Worm (Caenorhabditis elegans) whole organism, L1 larva: ENCODE measurements around the gene Y41D4B.14.
A peak's percentile ranks its signal among the peaks of the same experiment; 100 is the strongest.

Experiments
- C04F5.9 ChIP-seq: sonication (generic microtip); optimal IDR thresholded peaks from 2 replicates; lab custom pipeline; 2016; ENCODE audit warnings: missing genetic modification characterization, missing compliant biosample characterization
- C34B4.2 ChIP-seq: sonication (generic microtip); optimal IDR thresholded peaks from 2 replicates; lab custom pipeline; 2017; ENCODE audit warnings: mild to moderate bottlenecking, missing genetic modification characterization, missing compliant biosample characterization
- aha-1 ChIP-seq: fragments of 150-350 bp; optimal IDR thresholded peaks from 2 replicates; lab custom pipeline; 2014; ENCODE audit warnings: missing biosample characterization, missing genetic modification characterization
- aly-2 ChIP-seq: fragments of 150-350 bp; optimal IDR thresholded peaks from 2 replicates; lab custom pipeline; 2014; ENCODE audit warnings: missing biosample characterization, missing genetic modification characterization
- ama-1 ChIP-seq: fragments of 150-350 bp; optimal IDR thresholded peaks from 2 replicates; lab custom pipeline; 2014
- blmp-1 ChIP-seq: fragments of 150-350 bp; optimal IDR thresholded peaks from 2 replicates; lab custom pipeline; 2014; ENCODE audit warnings: missing biosample characterization, missing genetic modification characterization
- ceh-82 ChIP-seq, 3 experiments: fragments of 150-350 bp in 1 of 3; sonication (generic microtip) in 2 of 3; optimal IDR thresholded peaks; 2 replicates each; lab custom pipeline; 2014 to 2017; ENCODE audit warnings: missing biosample characterization in 3 of 3, missing genetic modification characterization in 3 of 3
- ceh-88 ChIP-seq: fragments of 200-800 bp; sonication (Bioruptor generic); IDR thresholded peaks from 2 replicates; pipeline ENCODE4 v1.3.6; 2022; ENCODE audit warnings: missing genetic modification characterization, missing compliant biosample characterization
- efl-1 ChIP-seq, 4 experiments: fragments of 150-350 bp; optimal IDR thresholded peaks in 3 of 4; peaks in 1 of 4; 1 replicate in 1 of 4; 2 replicates in 3 of 4; lab custom pipeline; 2014; ENCODE audit warnings: missing biosample characterization in 2 of 4, missing genetic modification characterization in 2 of 4, missing genetic modification reagents in 2 of 4
- egl-27 ChIP-seq, 2 experiments: fragments of 150-350 bp in 1 of 2; sonication (generic microtip); optimal IDR thresholded peaks; 3 replicates each; lab custom pipeline; 2017 to 2018; ENCODE audit warnings: missing biosample characterization in 2 of 2, missing genetic modification characterization in 2 of 2, missing genetic modification reagents in 2 of 2
- elt-2 ChIP-seq: sonication (generic microtip); optimal IDR thresholded peaks from 2 replicates; lab custom pipeline; 2016; ENCODE audit warnings: missing genetic modification characterization, mild to moderate bottlenecking, inconsistent platforms, missing compliant biosample characterization, missing genetic modification reagents
- elt-3 ChIP-seq, 6 experiments: fragments of 150-350 bp in 1 of 6; sonication (generic microtip); optimal IDR thresholded peaks; 2 replicates each; lab custom pipeline; 2017 to 2018; ENCODE audit warnings: missing biosample characterization in 6 of 6, missing genetic modification characterization in 6 of 6, inconsistent platforms in 1 of 6
- fkh-10 ChIP-seq: sonication (generic microtip); optimal IDR thresholded peaks from 2 replicates; lab custom pipeline; 2017; ENCODE audit warnings: missing biosample characterization, missing genetic modification reagents, missing genetic modification characterization
- fos-1 ChIP-seq: fragments of 150-350 bp; optimal IDR thresholded peaks from 2 replicates; lab custom pipeline; 2014; ENCODE audit warnings: missing biosample characterization, missing genetic modification characterization
- hpl-2 ChIP-seq: fragments of 150-350 bp; optimal IDR thresholded peaks from 2 replicates; lab custom pipeline; 2014; ENCODE audit warnings: missing biosample characterization, missing genetic modification reagents, missing genetic modification characterization
- isw-1 ChIP-seq: fragments of 200-800 bp; sonication (Bioruptor generic); IDR thresholded peaks from 2 replicates; pipeline ENCODE4 v1.3.6; 2022; ENCODE audit warnings: missing genetic modification characterization, missing compliant biosample characterization
- lin-13 ChIP-seq: fragments of 150-350 bp; optimal IDR thresholded peaks from 2 replicates; lab custom pipeline; 2014; ENCODE audit warnings: missing biosample characterization, missing genetic modification reagents, missing genetic modification characterization
- lin-35 ChIP-seq, 2 experiments: fragments of 150-350 bp; optimal IDR thresholded peaks; 2 replicates each; lab custom pipeline; 2014; ENCODE audit warnings: missing biosample characterization in 2 of 2, missing genetic modification characterization in 2 of 2, missing genetic modification reagents in 2 of 2
- lin-39 ChIP-seq: fragments of 150-350 bp; optimal IDR thresholded peaks from 2 replicates; lab custom pipeline; 2014; ENCODE audit warnings: missing biosample characterization, missing genetic modification reagents, missing genetic modification characterization
- lsy-2 ChIP-seq, 2 experiments: fragments of 150-350 bp; optimal IDR thresholded peaks; 2 replicates each; lab custom pipeline; 2014; ENCODE audit warnings: missing biosample characterization in 2 of 2, missing genetic modification characterization in 2 of 2
- mef-2 ChIP-seq: fragments of 150-350 bp; optimal IDR thresholded peaks from 2 replicates; lab custom pipeline; 2014; ENCODE audit warnings: missing biosample characterization, missing genetic modification characterization
- mep-1 ChIP-seq: fragments of 150-350 bp; optimal IDR thresholded peaks from 2 replicates; lab custom pipeline; 2014; ENCODE audit warnings: missing biosample characterization, missing genetic modification characterization
- nhr-12 ChIP-seq: sonication (generic microtip); optimal IDR thresholded peaks from 2 replicates; lab custom pipeline; 2017; ENCODE audit warnings: missing biosample characterization, missing genetic modification characterization
- nhr-28 ChIP-seq: fragments of 150-350 bp; optimal IDR thresholded peaks from 2 replicates; lab custom pipeline; 2014; ENCODE audit warnings: missing biosample characterization, missing genetic modification characterization
- nhr-47 ChIP-seq: sonication (generic microtip); optimal IDR thresholded peaks from 2 replicates; lab custom pipeline; 2016; ENCODE audit warnings: mild to moderate bottlenecking, missing genetic modification characterization, moderate library complexity, missing compliant biosample characterization
- nhr-76 ChIP-seq: sonication (generic microtip); optimal IDR thresholded peaks from 2 replicates; lab custom pipeline; 2017; ENCODE audit warnings: missing biosample characterization, missing genetic modification characterization
- nhr-77 ChIP-seq: fragments of 150-350 bp; optimal IDR thresholded peaks from 2 replicates; lab custom pipeline; 2014; ENCODE audit warnings: missing biosample characterization, missing genetic modification characterization
- nhr-85 ChIP-seq: sonication (generic microtip); peaks from one replicate; lab custom pipeline; 2016; ENCODE audit warnings: missing genetic modification characterization, inconsistent platforms, missing compliant biosample characterization
- nhr-90 ChIP-seq: sonication (generic microtip); optimal IDR thresholded peaks from 2 replicates; lab custom pipeline; 2016; ENCODE audit warnings: mild to moderate bottlenecking, missing genetic modification characterization, missing compliant biosample characterization; ENCODE audit not compliant: poor library complexity
- snpc-4 ChIP-seq: fragments of 150-350 bp; optimal IDR thresholded peaks from 2 replicates; lab custom pipeline; 2014; ENCODE audit warnings: missing biosample characterization, missing genetic modification characterization
- sup-37 ChIP-seq: fragments of 200-800 bp; sonication (Bioruptor generic); optimal IDR thresholded peaks from 2 replicates; lab custom pipeline; 2018; ENCODE audit warnings: mild to moderate bottlenecking, missing genetic modification characterization, missing compliant biosample characterization
- swsn-7 ChIP-seq: sonication (generic microtip); optimal IDR thresholded peaks from 2 replicates; lab custom pipeline; 2016; ENCODE audit warnings: missing genetic modification characterization, missing compliant biosample characterization
- tbx-2 ChIP-seq: sonication (generic microtip); optimal IDR thresholded peaks from 2 replicates; lab custom pipeline; 2016; ENCODE audit warnings: missing genetic modification characterization, missing compliant biosample characterization
- tlp-1 ChIP-seq: fragments of 150-350 bp; optimal IDR thresholded peaks from 2 replicates; lab custom pipeline; 2014; ENCODE audit warnings: missing biosample characterization, missing genetic modification characterization
- unc-130 ChIP-seq: fragments of 150-350 bp; optimal IDR thresholded peaks from 2 replicates; lab custom pipeline; 2017; ENCODE audit warnings: missing biosample characterization, missing genetic modification characterization, inconsistent platforms
- unc-30 ChIP-seq: sonication (generic microtip); optimal IDR thresholded peaks from 2 replicates; lab custom pipeline; 2017; ENCODE audit warnings: missing biosample characterization, missing genetic modification characterization
- unc-86 ChIP-seq: sonication (generic microtip); optimal IDR thresholded peaks from 2 replicates; lab custom pipeline; 2016; ENCODE audit warnings: missing genetic modification characterization, missing compliant biosample characterization
- unc-98 ChIP-seq: fragments of 200-800 bp; sonication (Bioruptor generic); IDR thresholded peaks from 2 replicates; pipeline ENCODE4 v1.3.6; 2022; ENCODE audit warnings: missing genetic modification characterization, missing compliant biosample characterization
- ztf-11 ChIP-seq, 2 experiments: sonication (generic microtip); optimal IDR thresholded peaks; 2 replicates each; lab custom pipeline; 2016 to 2017; ENCODE audit warnings: missing genetic modification characterization in 2 of 2, missing biosample characterization in 1 of 2, missing compliant biosample characterization in 1 of 2

Y41D4B.14 gene

ce11 chrIV:1555021-1555720 lies 21.7 kb upstream of the Y41D4B.14 start, which contains the start of gene C34H4.1:
TSS of gene C34H4.1 (plus strand) at chrIV:1555579.
- no peak for TF ChIP-seq lin-39 (tag; lab: Kevin White, UChicago)
- TF ChIP-seq unc-30: no peak
- TF ChIP-seq nhr-76: no peak
- peak; percentile 31 for TF ChIP-seq elt-2 (tag; lab: Kevin White, UChicago)
- TF ChIP-seq swsn-7 (tag; lab: Kevin White, UChicago): no peak
- no peak for TF ChIP-seq nhr-28
- TF ChIP-seq lin-35 (GFP tag; optimal IDR thresholded peaks at IDR 0.05; lab: Kevin White, UChicago): no peak
- no peak for TF ChIP-seq efl-1 (optimal IDR thresholded peaks at IDR 0.05; lab: Kevin White, UChicago)
- TF ChIP-seq efl-1 (GFP tag; optimal IDR thresholded peaks at IDR 0.05 in 1 of 2; lab: Kevin White, UChicago): peak in 1 of 2 experiments; percentile 58
- TF ChIP-seq C04F5.9 (tag; lab: Kevin White, UChicago): no peak
- no peak for TF ChIP-seq fkh-10 (GFP tag; lab: Kevin White, UChicago)
- no peak for TF ChIP-seq aha-1 (tag; lab: Kevin White, UChicago)
- TF ChIP-seq nhr-85 (tag; lab: Kevin White, UChicago): no peak
- no peak for TF ChIP-seq blmp-1 (tag; lab: Kevin White, UChicago)

- TF ChIP-seq elt-3 (tag; optimal IDR thresholded peaks at IDR 0.05; lab: Kevin White, UChicago): no peak
- TF ChIP-seq elt-2 (tag; lab: Kevin White, UChicago): peak; percentile 75
- TF ChIP-seq nhr-90 (tag; lab: Kevin White, UChicago): peak; percentile 7
- no peak for TF ChIP-seq nhr-77 (tag; lab: Kevin White, UChicago)
- TF ChIP-seq lin-35 (GFP tag; optimal IDR thresholded peaks at IDR 0.05; lab: Kevin White, UChicago): peak in 1 of 2 experiments; percentile 1
- no peak for TF ChIP-seq unc-86 (tag; lab: Kevin White, UChicago)
- TF ChIP-seq fos-1 (tag; lab: Kevin White, UChicago): no peak
- TF ChIP-seq unc-130: no peak
- no peak for TF ChIP-seq lin-39 (tag; lab: Kevin White, UChicago)
- no peak for TF ChIP-seq ztf-11 (tag; optimal IDR thresholded peaks at IDR 0.05; lab: Kevin White, UChicago)
- no peak for TF ChIP-seq mep-1 (tag; lab: Kevin White, UChicago)
- TF ChIP-seq ceh-88: no peak
- no peak for TF ChIP-seq hpl-2
- TF ChIP-seq nhr-47 (tag; lab: Kevin White, UChicago): no peak
- no peak for TF ChIP-seq sup-37 (GFP tag; lab: Kevin White, UChicago)
- no peak for TF ChIP-seq ceh-82 (tag; optimal IDR thresholded peaks at IDR 0.05; lab: Kevin White, UChicago)
- TF ChIP-seq unc-98: no peak
- no peak for TF ChIP-seq tlp-1
- no peak for TF ChIP-seq egl-27 (tag; optimal IDR thresholded peaks at IDR 0.05; lab: Kevin White, UChicago)
- no peak for TF ChIP-seq efl-1 (optimal IDR thresholded peaks at IDR 0.05; lab: Kevin White, UChicago)
- no peak for TF ChIP-seq efl-1 (GFP tag; optimal IDR thresholded peaks at IDR 0.05 in 1 of 2; lab: Kevin White, UChicago)
- no peak for TF ChIP-seq aly-2 (tag; lab: Kevin White, UChicago)
- TF ChIP-seq lin-13: no peak
- no peak for TF ChIP-seq ama-1
- TF ChIP-seq snpc-4 (tag; lab: Kevin White, UChicago): no peak
These were observed 16.9 kb upstream of the Y41D4B.14 start, which contains the start of gene Y41D4B.17 for ce11 chrIV:1559931-1560330. TSS of gene Y41D4B.17 (plus strand) at chrIV:1560104.

ce11 chrIV:1561884-1562283 lies 14.9 kb upstream of the Y41D4B.14 start, which contains the start of gene hpo-6:
TSS of gene hpo-6 (plus strand) at chrIV:1562184.
- TF ChIP-seq tbx-2 (no peak), aha-1 (tag; lab: Kevin White, UChicago) (no peak), ama-1 (no peak), lsy-2 (tag; optimal IDR thresholded peaks at IDR 0.05; lab: Kevin White, UChicago) (no peak), unc-98 (no peak), mef-2 (tag; lab: Kevin White, UChicago) (no peak), elt-3 (tag; optimal IDR thresholded peaks at IDR 0.05; lab: Kevin White, UChicago) (no peak), isw-1 (no peak), ceh-88 (no peak), nhr-12 (tag; lab: Kevin White, UChicago) (no peak), ztf-11 (tag; optimal IDR thresholded peaks at IDR 0.05; lab: Kevin White, UChicago) (no peak), C34B4.2 (tag; lab: Kevin White, UChicago) (no peak)
